Worm (Caenorhabditis elegans) whole organism, dauer: ENCODE data around the gene nhr-209.

ENCODE experiments used
- unc-62 ChIP-seq: sonication (generic microtip); optimal IDR thresholded peaks from 2 replicates; lab custom pipeline; 2017; ENCODE audit warnings: missing biosample characterization, missing genetic modification reagents, missing genetic modification characterization

Gene nhr-209

ce11 chrV:12098123-12098522, at the start of gene nhr-209:
Gene nhr-209 (plus strand): TSS chrV:12098149.
- no peak for TF ChIP-seq unc-62

DNA sequence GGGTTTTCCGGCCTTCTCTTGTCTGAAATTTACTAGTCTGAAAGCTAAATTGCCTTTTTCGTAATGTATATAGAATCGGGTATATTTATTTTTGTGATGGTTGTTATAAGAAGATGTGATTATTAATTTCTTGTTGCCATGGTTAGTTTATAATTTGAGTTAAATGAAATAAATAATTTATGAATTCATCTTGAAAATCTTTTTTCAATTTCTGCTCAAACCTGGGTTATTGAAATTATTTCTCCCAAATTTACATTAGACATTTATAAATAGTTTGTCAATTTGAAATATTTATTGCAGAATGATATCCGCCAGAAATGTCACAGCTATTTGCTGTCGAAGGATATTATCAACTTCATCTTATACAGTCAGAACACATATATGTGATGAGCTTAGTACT, 49.5 kb upstream of the nhr-209 start, which contains the start of gene dars-2:
dars-2 (plus strand) TSS at position 301 of the 400 bp plus-strand sequence.
- no peak for TF ChIP-seq unc-62

- no peak for TF ChIP-seq unc-62
These were observed 44.4 kb upstream of the nhr-209 start, which contains the start of gene F10C2.7 for ce11 chrV:12053598-12053997. Gene F10C2.7 (plus strand): TSS chrV:12053898.

DNA sequence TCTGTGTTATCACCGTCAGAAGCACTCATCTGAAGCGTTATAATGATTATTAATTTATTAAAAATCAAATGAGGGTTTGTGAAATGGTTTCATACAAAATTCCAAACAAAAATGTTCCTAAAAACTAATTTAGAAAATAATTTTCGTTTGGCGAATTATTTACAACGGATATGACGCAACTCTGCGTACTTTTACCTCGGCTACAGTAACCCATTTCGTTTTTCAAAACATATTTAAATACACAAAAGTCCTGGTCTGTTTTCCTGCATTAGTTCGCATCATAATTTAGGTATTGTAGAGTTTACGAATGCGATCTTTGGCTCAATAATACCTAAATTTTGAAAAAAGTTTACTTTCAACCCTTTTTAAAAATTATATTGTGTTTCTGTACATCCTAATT, 38.2 kb upstream of the nhr-209 start, which contains the start of gene R07B7.2:
R07B7.2 (minus strand) TSS at position 35 of the 400 bp plus-strand sequence.
- TF ChIP-seq unc-62: no peak

ce11 chrV:12063036-12063435, 34.9 kb upstream of the nhr-209 start, which contains the start of gene clh-6:
Gene clh-6 (minus strand): TSS chrV:12063368.
- no peak for TF ChIP-seq unc-62

DNA sequence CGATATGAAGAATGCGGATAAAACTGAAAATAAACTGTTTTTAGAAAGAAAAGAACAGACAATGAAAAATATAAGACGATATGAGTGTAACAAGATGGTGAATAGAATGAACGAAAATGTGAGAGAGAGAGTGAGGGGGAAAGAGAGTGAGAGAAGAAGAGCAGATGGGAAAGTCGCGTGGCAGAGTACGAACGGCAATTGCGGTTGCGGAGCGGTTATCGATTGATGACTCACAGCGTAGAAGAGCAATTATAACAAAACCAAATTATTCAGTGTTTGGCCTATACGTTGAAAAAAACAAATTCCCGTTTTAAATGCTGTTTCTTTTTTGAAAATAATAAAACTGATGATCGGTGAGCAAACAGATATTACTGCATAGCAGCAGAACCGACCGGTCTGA, 32.6 kb upstream of the nhr-209 start, which contains the start of gene pqn-53:
pqn-53 (minus strand) TSS at position 23 of the 400 bp plus-strand sequence.
- no peak for TF ChIP-seq unc-62

DNA sequence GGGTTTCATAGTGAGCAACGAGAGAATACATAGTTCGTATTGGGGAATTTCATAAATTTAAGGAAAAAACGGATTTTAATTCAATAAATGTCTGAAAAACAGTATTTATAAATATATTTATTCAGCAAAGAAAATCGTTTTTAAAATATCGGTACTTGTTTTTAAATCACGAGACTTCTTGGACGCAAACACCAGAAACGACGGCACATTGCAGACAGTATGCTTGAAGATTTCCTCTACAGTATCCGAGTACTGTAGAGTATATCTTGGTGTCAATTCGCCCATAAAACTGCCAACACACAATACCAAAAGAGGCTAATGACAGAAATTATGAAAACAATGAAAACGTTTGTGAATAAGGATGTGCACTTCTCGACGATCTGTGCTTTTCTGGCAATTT, 32.1 kb upstream of the nhr-209 start:
- TF ChIP-seq unc-62: no peak

DNA sequence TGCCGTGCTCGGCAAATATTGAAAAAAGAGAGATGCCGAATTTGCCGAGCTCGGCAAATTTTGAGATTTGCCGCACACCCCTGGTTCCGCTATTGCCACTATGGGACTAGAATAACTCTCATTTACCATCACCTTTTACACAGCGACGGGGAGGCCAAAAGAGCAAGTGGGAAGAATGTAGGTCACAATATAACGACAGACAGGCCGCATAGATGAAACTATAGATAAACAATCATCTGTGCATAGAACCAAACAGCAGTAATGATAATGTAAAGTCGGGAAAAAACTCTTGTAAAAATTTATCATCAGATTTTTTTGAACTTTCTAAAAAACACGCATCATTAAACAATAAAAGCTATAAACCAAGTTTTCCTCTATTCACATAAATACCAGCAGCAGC, 29.5 kb upstream of the nhr-209 start, which contains the start of gene kmo-2:
kmo-2 (minus strand) TSS at position 101 of the 400 bp plus-strand sequence.
- no peak for TF ChIP-seq unc-62

- no peak for TF ChIP-seq unc-62
These were observed 27.5 kb upstream of the nhr-209 start, which contains the start of gene kmo-1 for ce11 chrV:12070419-12070818. Gene kmo-1 (minus strand): TSS chrV:12070519.

DNA sequence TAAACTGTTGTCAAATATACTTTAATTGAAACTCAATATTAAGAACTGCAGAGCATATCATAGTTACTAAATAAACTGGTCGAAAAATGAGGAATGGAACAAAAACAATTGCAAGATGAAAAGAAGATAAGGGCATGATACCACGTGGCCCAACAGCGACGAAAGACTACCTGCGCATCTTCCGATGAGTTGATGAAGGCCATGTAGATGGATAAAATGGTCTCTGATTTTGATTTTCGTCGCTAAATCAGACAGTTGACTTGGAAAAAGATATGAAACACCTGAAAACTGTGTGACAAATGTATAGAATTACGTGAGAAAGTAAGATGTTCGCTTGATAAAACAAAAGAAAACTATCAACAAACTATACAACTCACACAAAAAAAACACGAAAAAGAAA, 26.5 kb upstream of the nhr-209 start:
- TF ChIP-seq unc-62: no peak

DNA sequence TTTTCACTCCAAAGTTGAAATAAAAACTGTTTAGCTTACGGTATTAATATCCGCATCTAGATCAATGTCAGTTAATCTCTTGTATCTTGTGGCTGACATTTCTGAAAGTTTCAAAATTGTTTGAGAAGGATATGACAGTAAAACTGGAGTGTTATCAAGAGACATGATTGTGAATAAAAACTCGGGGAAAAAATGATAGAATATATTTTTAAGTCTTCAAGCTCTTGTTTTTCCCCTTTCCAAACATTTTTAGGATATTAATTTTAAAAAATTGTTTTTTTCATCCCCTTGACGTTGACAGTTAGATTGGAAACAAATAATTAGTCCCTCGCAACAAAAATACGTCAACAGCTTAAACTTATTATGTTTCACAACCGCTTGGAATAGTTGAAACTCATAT, 23.1 kb upstream of the nhr-209 start, which contains the start of gene R07B7.6:
R07B7.6 (minus strand) TSS at position 101 of the 400 bp plus-strand sequence.
- no peak for TF ChIP-seq unc-62

DNA sequence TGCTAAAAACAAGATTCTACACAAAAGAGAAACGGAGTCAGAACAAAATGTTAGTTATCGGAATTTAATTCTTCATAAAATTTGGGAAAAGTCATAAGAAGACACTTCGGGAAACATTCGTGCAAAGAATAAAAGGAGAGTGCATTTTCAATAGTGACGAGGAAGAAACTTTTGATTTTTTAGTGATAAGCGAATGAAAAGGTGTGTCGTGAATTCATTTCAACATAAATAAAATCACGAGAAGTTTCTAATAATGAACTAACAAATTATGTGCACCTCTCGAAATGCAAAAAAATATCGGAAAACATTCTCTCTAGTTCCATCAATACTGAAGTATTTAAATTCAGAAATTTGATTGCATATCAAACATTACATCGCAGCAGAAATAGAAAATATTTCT, 22.0 kb upstream of the nhr-209 start:
- TF ChIP-seq unc-62: no peak

- TF ChIP-seq unc-62: no peak
These were observed 17.7 kb upstream of the nhr-209 start, which contains the start of gene R07B7.9 for ce11 chrV:12080274-12080673. Gene R07B7.9 (minus strand): TSS chrV:12080374.

DNA sequence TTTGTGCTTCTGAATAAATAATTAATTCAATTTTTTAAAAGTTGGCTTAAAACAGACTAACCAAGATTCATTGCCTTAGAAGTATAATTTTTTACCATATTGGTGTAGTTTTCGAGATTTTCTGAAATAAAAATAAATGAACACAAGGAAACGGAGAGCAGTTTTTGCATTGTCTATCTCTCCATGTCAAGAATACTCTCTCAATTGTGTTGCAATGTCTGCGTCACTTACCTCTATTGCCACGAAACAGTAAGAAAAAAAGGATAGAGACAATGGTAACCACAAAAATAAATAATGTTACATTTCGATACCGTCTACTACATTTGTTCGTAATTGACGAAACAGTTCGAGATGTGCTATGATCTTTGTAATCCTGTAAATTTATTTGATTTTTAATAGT, 15.0 kb upstream of the nhr-209 start, which contains the start of gene R07B7.10:
R07B7.10 (plus strand) TSS at position 285 of the 400 bp plus-strand sequence.
- no peak for TF ChIP-seq unc-62

DNA sequence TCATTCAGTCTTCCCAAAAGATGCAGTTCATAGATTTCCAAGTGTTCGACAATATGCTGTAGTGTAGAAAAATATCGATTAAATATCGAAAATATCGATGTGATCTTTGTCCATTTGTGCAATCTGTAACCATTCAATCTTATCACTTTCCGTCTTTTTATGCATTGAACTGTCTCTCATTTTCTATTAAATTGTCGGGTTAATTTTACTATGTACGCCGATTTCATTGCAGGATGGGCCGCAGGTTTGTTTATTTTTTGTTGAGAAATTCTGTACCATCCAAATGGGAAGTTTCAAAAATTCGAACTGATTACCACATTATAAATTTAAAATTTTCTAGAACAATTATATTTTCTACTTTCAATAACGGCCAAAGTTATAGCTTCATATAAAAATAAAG, 13.7 kb upstream of the nhr-209 start, which contains the start of gene R07B7.8:
R07B7.8 (minus strand) TSS at position 101 of the 400 bp plus-strand sequence.
- TF ChIP-seq unc-62: no peak

DNA sequence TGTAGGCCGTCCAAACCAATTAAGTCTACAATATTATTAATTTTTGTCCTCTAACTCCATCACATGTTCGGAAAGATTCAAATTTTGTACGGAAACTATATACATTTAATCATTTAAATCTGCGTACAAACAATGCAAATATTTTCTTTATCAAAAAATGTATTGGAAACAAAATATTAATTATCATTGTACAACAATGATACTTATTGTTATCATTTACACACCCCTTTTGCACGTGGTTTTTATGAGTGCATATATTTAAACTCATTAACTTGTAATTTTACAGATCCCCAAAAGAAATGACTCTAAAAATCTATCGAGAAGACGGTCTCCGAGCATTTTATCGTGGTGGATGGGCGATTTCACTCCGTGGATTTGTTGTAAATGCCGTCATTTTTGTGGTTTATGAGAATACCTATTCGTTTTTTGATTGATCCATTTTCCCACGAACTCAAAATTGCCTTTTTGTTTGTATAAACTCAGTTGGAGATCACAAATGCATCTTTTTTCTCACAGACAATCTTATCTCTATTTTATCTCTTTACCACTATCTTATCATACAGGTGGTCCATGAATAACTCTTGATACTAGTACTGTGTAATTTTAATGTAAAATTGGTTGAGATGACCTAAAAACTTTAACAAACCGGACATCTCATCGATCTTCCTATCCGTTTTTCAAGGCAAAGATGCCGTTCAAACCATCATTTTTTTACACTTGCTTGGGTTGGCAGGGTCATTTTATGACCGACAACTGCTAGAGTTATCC, 11.9 kb upstream of the nhr-209 start:
- TF ChIP-seq unc-62: no peak

ce11 chrV:12086934-12087333, 11.0 kb upstream of the nhr-209 start, which contains the start of gene gana-1:
Gene gana-1 (plus strand): TSS chrV:12087234.
- TF ChIP-seq unc-62: no peak

ce11 chrV:12088773-12089172, 9.2 kb upstream of the nhr-209 start, which contains the start of gene R07B7.12:
Gene R07B7.12 (plus strand): TSS chrV:12089073.
- TF ChIP-seq unc-62: no peak
